Fruit fly (Drosophila melanogaster) whole organism, adult: ENCODE results near the gene Chsy.

Source experiments
- CG11617 ChIP-seq: fragments of 200-800 bp; sonication (Bioruptor generic); optimal IDR thresholded peaks from 2 replicates; lab custom pipeline; 2017; ENCODE audit warnings: mild to moderate bottlenecking, missing biosample characterization, missing genetic modification reagents, missing genetic modification characterization
- CG12768 ChIP-seq: fragments of 200-800 bp; sonication (Bioruptor generic); optimal IDR thresholded peaks from 2 replicates; lab custom pipeline; 2017; ENCODE audit warnings: missing biosample characterization, missing genetic modification characterization, mild to moderate bottlenecking, moderate library complexity, missing genetic modification reagents
- CG14711 ChIP-seq: fragments of 200-800 bp; sonication (Bioruptor generic); optimal IDR thresholded peaks from 2 replicates; lab custom pipeline; 2018; ENCODE audit warnings: missing biosample characterization, mild to moderate bottlenecking, missing genetic modification characterization, moderate library complexity
- CG1620 ChIP-seq: fragments of 200-800 bp; sonication (Bioruptor generic); optimal IDR thresholded peaks from 2 replicates; lab custom pipeline; 2016; ENCODE audit warnings: missing biosample characterization, missing genetic modification characterization
- CG33017 ChIP-seq: fragments of 200-800 bp; sonication (Bioruptor generic); optimal IDR thresholded peaks from 2 replicates; lab custom pipeline; 2018; ENCODE audit warnings: missing biosample characterization, mild to moderate bottlenecking, missing genetic modification characterization, moderate library complexity
- CG5204 ChIP-seq: fragments of 200-800 bp; sonication (Bioruptor generic); optimal IDR thresholded peaks from 2 replicates; lab custom pipeline; 2016; ENCODE audit warnings: missing biosample characterization, missing genetic modification characterization
- CG7045 ChIP-seq: fragments of 200-800 bp; sonication (Bioruptor generic); optimal IDR thresholded peaks from 2 replicates; lab custom pipeline; 2017; ENCODE audit warnings: missing biosample characterization, mild to moderate bottlenecking, missing genetic modification characterization
- CG7101 ChIP-seq: fragments of 200-800 bp; sonication (Bioruptor generic); optimal IDR thresholded peaks from 2 replicates; lab custom pipeline; 2018; ENCODE audit warnings: missing biosample characterization, mild to moderate bottlenecking, missing genetic modification characterization, moderate library complexity
- Clk ChIP-seq: fragments of 200-800 bp; sonication (Bioruptor generic); optimal IDR thresholded peaks from 2 replicates; lab custom pipeline; 2017; ENCODE audit warnings: missing biosample characterization, missing genetic modification characterization
- Crg-1 ChIP-seq: fragments of 200-800 bp; sonication (Bioruptor generic); optimal IDR thresholded peaks from 2 replicates; lab custom pipeline; 2016; ENCODE audit warnings: missing biosample characterization, missing genetic modification characterization
- Hr96 ChIP-seq: fragments of 200-800 bp; sonication (Bioruptor generic); optimal IDR thresholded peaks from 2 replicates; lab custom pipeline; 2016; ENCODE audit warnings: missing biosample characterization, missing genetic modification characterization
- Mnt ChIP-seq: fragments of 200-800 bp; sonication (Bioruptor generic); optimal IDR thresholded peaks from 2 replicates; lab custom pipeline; 2016; ENCODE audit warnings: missing biosample characterization, mild to moderate bottlenecking, missing genetic modification characterization
- bab1 ChIP-seq: fragments of 200-800 bp; sonication (Bioruptor generic); optimal IDR thresholded peaks from 3 replicates; lab custom pipeline; 2019; ENCODE audit warnings: missing biosample characterization, mild to moderate bottlenecking, missing genetic modification characterization, moderate library complexity
- cic ChIP-seq: fragments of 200-800 bp; sonication (Bioruptor generic); optimal IDR thresholded peaks from 2 replicates; lab custom pipeline; 2017; ENCODE audit warnings: missing biosample characterization, mild to moderate bottlenecking, missing genetic modification characterization, moderate library complexity
- cnc ChIP-seq, 2 experiments: fragments of >200 bp; optimal IDR thresholded peaks; 2 replicates each; lab custom pipeline; 2017
- kay ChIP-seq: fragments of 200-800 bp; sonication (Bioruptor generic); peaks from one replicate; lab custom pipeline; 2016; ENCODE audit warnings: missing biosample characterization, missing genetic modification characterization, borderline replicate concordance
- ovo ChIP-seq: fragments of 200-800 bp; sonication (Bioruptor generic); optimal IDR thresholded peaks from 2 replicates; lab custom pipeline; 2016; ENCODE audit warnings: missing biosample characterization, missing genetic modification characterization
- pad ChIP-seq: fragments of 200-800 bp; sonication (Bioruptor generic); optimal IDR thresholded peaks from 3 replicates; lab custom pipeline; 2017; ENCODE audit warnings: missing biosample characterization, missing genetic modification characterization, mild to moderate bottlenecking, moderate library complexity, missing genetic modification reagents
- tj ChIP-seq: fragments of 200-800 bp; sonication (Bioruptor generic); optimal IDR thresholded peaks from 3 replicates; lab custom pipeline; 2017; ENCODE audit warnings: missing biosample characterization, mild to moderate bottlenecking, missing genetic modification characterization, moderate library complexity
- toe ChIP-seq: fragments of 200-800 bp; sonication (Bioruptor generic); optimal IDR thresholded peaks from 2 replicates; lab custom pipeline; 2016; ENCODE audit warnings: missing biosample characterization, missing genetic modification characterization

Gene Chsy

dm6 chrX:15618953-15619630 lies 25.8 kb upstream of the Chsy start:
- TF ChIP-seq CG5204 (no peak), cic (GFP tag; lab: Kevin White, UChicago) (no peak), ovo (GFP tag; lab: Kevin White, UChicago) (no peak), Hr96 (GFP tag; lab: Kevin White, UChicago) (no peak), bab1 (no peak), toe (GFP tag; lab: Kevin White, UChicago) (no peak), Clk (GFP tag; lab: Kevin White, UChicago) (no peak), CG12768 (GFP tag; lab: Kevin White, UChicago) (no peak)

DNA sequence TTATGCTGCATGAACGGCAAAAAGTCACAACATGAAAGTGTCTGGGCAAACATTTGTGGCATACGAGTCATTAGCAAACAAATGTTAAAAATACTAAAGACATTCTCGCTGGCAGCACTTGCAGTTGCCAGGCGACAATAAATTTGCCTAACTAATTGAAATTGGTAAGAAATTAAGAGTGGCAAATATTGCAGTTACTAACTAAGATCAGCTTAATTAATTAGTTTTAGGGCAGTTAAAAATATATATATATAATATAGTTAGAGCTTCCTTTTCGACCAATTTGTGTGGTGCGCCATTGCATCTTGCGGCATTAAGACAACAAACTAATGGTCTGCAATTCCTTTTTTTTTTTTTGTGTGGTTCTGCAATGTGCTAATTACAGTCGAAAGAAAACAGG lies 24.6 kb upstream of the Chsy start:
- TF ChIP-seq pad (GFP tag; lab: Kevin White, UChicago) (no peak), CG33017 (no peak), Hr96 (GFP tag; lab: Kevin White, UChicago) (no peak), Clk (GFP tag; lab: Kevin White, UChicago) (no peak), toe (GFP tag; lab: Kevin White, UChicago) (no peak), CG12768 (GFP tag; lab: Kevin White, UChicago) (no peak), CG14711 (tag; lab: Kevin White, UChicago) (no peak)

DNA sequence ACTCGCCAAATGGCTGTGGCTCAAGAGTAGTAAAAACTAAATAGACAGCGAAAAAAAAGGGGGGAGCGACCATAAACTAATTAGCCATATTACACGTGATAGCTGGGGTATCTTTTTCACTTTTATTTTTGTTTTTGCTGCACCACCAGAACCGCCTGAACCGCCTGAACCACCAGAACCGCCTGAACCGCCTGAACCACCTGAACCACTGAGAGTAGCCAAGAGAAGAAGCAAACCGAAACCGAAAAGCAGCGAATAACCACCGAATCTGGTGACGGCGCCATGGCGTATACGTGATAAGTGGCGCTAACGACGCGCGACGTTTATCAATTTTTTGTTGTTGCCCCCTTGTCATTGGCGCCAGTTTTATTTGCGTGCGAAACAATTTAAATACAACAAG lies 23.2 kb upstream of the Chsy start:
- TF ChIP-seq cnc (optimal IDR thresholded peaks at IDR 0.05; lab: Kevin White, UChicago) (no peak), tj (GFP tag; lab: Kevin White, UChicago) (no peak), CG5204 (no peak), CG1620 (GFP tag; lab: Kevin White, UChicago) (no peak), CG7101 (tag; lab: Kevin White, UChicago) (no peak), Crg-1 (no peak), Hr96 (GFP tag; lab: Kevin White, UChicago) (no peak), Mnt (no peak), cic (GFP tag; lab: Kevin White, UChicago) (no peak), CG33017 (no peak), ovo (GFP tag; lab: Kevin White, UChicago) (no peak), Clk (GFP tag; lab: Kevin White, UChicago) (no peak), CG12768 (GFP tag; lab: Kevin White, UChicago) (no peak), bab1 (no peak), pad (GFP tag; lab: Kevin White, UChicago) (no peak), CG11617 (no peak), CG7045 (GFP tag; lab: Kevin White, UChicago) (no peak), CG14711 (tag; lab: Kevin White, UChicago) (no peak), kay (GFP tag; lab: Kevin White, UChicago) (no peak)

DNA sequence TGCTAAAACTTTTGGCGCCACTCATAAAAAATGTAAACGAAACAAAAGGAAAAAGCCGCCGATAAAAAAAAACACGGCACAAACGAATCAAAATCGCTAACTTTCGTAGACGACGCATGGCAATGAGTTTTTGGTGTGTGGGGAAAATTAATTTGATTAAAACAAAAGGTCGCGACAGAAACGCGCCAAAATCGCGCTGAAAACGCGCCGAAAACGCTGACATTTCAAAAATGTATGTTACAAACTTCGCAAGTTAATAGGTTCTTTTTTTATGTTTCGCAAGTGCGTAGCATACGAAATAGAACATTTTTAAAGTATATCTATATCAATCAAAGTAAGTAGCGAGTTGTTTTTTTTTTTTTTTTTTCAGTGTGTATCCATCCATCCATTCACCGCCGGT lies 22.7 kb upstream of the Chsy start:
- TF ChIP-seq CG14711 (tag; lab: Kevin White, UChicago) (no peak), CG7101 (tag; lab: Kevin White, UChicago) (no peak), cic (GFP tag; lab: Kevin White, UChicago) (no peak), pad (GFP tag; lab: Kevin White, UChicago) (no peak), Hr96 (GFP tag; lab: Kevin White, UChicago) (no peak), CG7045 (GFP tag; lab: Kevin White, UChicago) (no peak), Clk (GFP tag; lab: Kevin White, UChicago) (no peak), bab1 (no peak), CG1620 (GFP tag; lab: Kevin White, UChicago) (no peak), Mnt (no peak), ovo (GFP tag; lab: Kevin White, UChicago) (no peak), cnc (optimal IDR thresholded peaks at IDR 0.05; lab: Kevin White, UChicago) (no peak), CG33017 (no peak), CG11617 (no peak), toe (GFP tag; lab: Kevin White, UChicago) (no peak), CG5204 (no peak), tj (GFP tag; lab: Kevin White, UChicago) (no peak)

DNA sequence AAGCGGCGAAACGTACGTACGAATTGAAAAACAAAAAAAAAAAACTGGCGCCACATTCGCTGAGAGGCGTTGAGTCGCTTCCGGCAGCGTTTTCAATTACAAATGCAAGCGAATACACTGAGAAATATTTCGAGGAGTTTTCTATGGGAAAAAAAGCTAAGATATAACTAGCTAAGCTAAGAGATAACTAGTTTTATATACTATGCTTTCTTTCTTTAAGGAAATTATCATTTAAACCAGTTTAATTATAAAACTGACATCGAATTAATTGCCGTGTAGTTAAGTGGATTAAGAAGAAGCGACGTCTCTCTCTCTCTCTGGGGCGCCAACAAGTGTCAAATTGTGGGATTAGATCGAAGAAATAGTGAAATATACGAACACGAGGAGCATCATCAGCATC lies 22.1 kb upstream of the Chsy start:
- TF ChIP-seq CG14711 (tag; lab: Kevin White, UChicago): peak; percentile 50
- TF ChIP-seq ovo (GFP tag; lab: Kevin White, UChicago): no peak
- peak; percentile 3 for TF ChIP-seq bab1
- TF ChIP-seq Hr96 (GFP tag; lab: Kevin White, UChicago): peak; percentile 9

dm6 chrX:15611795-15612194 lies 18.5 kb upstream of the Chsy start:
- no peak for TF ChIP-seq Clk (GFP tag; lab: Kevin White, UChicago)
- TF ChIP-seq CG7101 (tag; lab: Kevin White, UChicago): no peak
- TF ChIP-seq bab1: no peak
- TF ChIP-seq Crg-1: no peak
- no peak for TF ChIP-seq cnc (optimal IDR thresholded peaks at IDR 0.05; lab: Kevin White, UChicago)
- TF ChIP-seq CG33017: no peak
- TF ChIP-seq Mnt: no peak
- TF ChIP-seq CG12768 (GFP tag; lab: Kevin White, UChicago): no peak
- no peak for TF ChIP-seq pad (GFP tag; lab: Kevin White, UChicago)
- no peak for TF ChIP-seq tj (GFP tag; lab: Kevin White, UChicago)
- no peak for TF ChIP-seq toe (GFP tag; lab: Kevin White, UChicago)
- no peak for TF ChIP-seq CG14711 (tag; lab: Kevin White, UChicago)
- no peak for TF ChIP-seq Hr96 (GFP tag; lab: Kevin White, UChicago)
- TF ChIP-seq ovo (GFP tag; lab: Kevin White, UChicago): no peak
- TF ChIP-seq cic (GFP tag; lab: Kevin White, UChicago): no peak
- TF ChIP-seq CG11617: no peak
- TF ChIP-seq kay (GFP tag; lab: Kevin White, UChicago): no peak
- no peak for TF ChIP-seq CG1620 (GFP tag; lab: Kevin White, UChicago)
- TF ChIP-seq CG7045 (GFP tag; lab: Kevin White, UChicago): no peak
- no peak for TF ChIP-seq CG5204
